Worm (Caenorhabditis elegans): ENCODE results near the gene Y73F8A.13.
"Not testable (repeated sequence)": the region's sequence is repeated elsewhere in the genome, so short reads cannot be mapped to it uniquely, and the experiment has no call there.

Y73F8A.13 gene

DNA sequence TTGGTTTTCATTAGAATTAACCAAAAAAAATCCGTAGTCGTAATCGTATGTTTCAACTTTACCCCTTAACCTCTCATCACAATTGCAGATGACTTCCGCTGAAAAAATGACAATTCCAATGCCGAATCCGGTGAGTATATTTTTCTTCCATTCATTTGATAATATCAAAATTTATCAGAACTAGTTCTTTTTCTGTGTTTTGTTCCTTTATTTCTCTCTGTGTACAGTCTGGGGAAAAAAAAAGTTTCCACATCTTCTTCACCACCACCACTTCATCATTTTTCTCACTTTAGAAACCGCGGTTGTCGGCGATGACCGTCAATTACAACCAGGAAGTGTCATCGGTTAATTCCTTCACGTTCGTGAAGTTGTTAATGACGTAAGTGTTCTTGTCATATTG, 9.9 kb upstream of the Y73F8A.13 start, which contains the start of gene best-21:
best-21 (plus strand) TSS at position 301 of the 400 bp plus-strand sequence.
- TF ChIP-seq pha-2 (tag; optimal IDR thresholded peaks at IDR 0.05), result no peak
- no peak for TF ChIP-seq hlh-13 (GFP tag; optimal IDR thresholded peaks at IDR 0.05)
- no peak for TF ChIP-seq ref-2 (tag; optimal IDR thresholded peaks at IDR 0.05)
- TF ChIP-seq ceh-18 (tag; optimal IDR thresholded peaks at IDR 0.05), result no peak
- TF ChIP-seq ceh-19 (GFP tag; optimal IDR thresholded peaks at IDR 0.05), result no peak
- TF ChIP-seq unc-55 (GFP tag; optimal IDR thresholded peaks at IDR 0.05), result no peak
- no peak for TF ChIP-seq K02D7.2 (tag; optimal IDR thresholded peaks at IDR 0.05)
- TF ChIP-seq pax-1 (tag; optimal IDR thresholded peaks at IDR 0.05), result no peak
- TF ChIP-seq hlh-30 (tag; optimal IDR thresholded peaks at IDR 0.05; ENCODE audit: insufficient read depth), result no peak
- no peak for TF ChIP-seq ceh-45 (GFP tag; IDR thresholded peaks at IDR 0.05)
- TF ChIP-seq madf-2 (tag; optimal IDR thresholded peaks at IDR 0.05), result no peak
- no peak for TF ChIP-seq sox-4 (tag; optimal IDR thresholded peaks at IDR 0.05)
- TF ChIP-seq hlh-8 (tag; optimal IDR thresholded peaks at IDR 0.05), result no peak

DNA sequence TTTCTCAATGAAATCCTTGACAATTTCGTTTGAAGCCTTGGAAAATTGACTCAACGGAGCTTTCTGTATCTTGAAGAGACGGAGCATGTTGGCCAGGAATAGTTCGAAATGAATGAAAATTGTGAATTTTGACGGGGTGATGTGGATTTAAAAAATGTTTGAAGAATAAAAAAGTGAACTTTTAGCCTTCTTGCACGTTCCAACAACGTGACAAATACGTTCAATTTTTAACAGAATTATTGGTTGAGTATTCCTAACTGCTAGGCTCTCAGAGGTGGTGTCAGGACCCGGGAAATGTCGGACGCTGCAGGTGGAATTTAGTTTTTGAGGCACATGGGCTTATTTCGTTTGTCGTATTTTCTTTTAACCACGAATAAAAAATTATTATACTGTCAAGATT, 457 bp upstream of the Y73F8A.13 start, which contains the start of gene Y73F8A.12:
Y73F8A.12 (minus strand) TSS at position 101 of the 400 bp plus-strand sequence.
- TF ChIP-seq K09A11.1 (tag; optimal IDR thresholded peaks at IDR 0.05; ENCODE audit: insufficient read depth); unc-3 (GFP tag; conservative IDR thresholded peaks at IDR 0.05); unc-3 (tag; optimal IDR thresholded peaks at IDR 0.05); ttx-3 (tag; optimal IDR thresholded peaks at IDR 0.05): not testable (repeated sequence)

DNA sequence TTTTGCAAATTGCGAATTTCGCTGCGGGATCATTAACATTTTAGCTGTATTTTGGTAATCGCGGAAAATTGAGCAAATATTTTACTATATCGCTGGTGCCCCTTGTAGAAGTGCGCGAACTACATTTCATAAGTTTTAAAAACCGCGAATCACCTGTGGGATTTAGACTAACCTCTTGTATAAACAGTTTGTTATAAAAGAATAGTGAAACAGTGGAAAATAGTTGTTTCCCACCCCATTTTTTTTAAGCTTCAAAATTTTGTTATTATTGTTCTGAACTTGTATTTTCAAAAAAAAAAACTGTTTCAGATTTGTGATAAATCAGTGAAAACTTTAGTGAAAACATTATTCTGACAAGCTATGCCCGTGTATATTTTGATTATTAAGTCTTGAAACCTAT, 3.5 kb downstream of the Y73F8A.13 start:
- TF ChIP-seq odd-2 (tag; optimal IDR thresholded peaks at IDR 0.05), result no peak
- TF ChIP-seq C08G9.2 (tag; optimal IDR thresholded peaks at IDR 0.05), result no peak
- no peak for TF ChIP-seq nfya-1 (tag; optimal IDR thresholded peaks at IDR 0.05)
- TF ChIP-seq syd-9 (tag; optimal IDR thresholded peaks at IDR 0.05), result no peak
- no peak for TF ChIP-seq unc-42 (tag; optimal IDR thresholded peaks at IDR 0.05)
- no peak for TF ChIP-seq fax-1 (tag; optimal IDR thresholded peaks at IDR 0.05)
- no peak for TF ChIP-seq eyg-1 (tag; optimal IDR thresholded peaks at IDR 0.05)
- no peak for TF ChIP-seq ama-1 (optimal IDR thresholded peaks at IDR 0.05)
- TF ChIP-seq dve-1 (tag; optimal IDR thresholded peaks at IDR 0.05), result no peak
- TF ChIP-seq hlh-15 (tag; optimal IDR thresholded peaks at IDR 0.05), result no peak
- TF ChIP-seq zip-5 (tag; optimal IDR thresholded peaks at IDR 0.05), result no peak
- TF ChIP-seq nhr-11 (tag; optimal IDR thresholded peaks at IDR 0.05), result no peak
- TF ChIP-seq unc-3 (GFP tag; conservative IDR thresholded peaks at IDR 0.05), result no peak
- TF ChIP-seq unc-3 (tag; optimal IDR thresholded peaks at IDR 0.05), result no peak
- TF ChIP-seq pros-1 (tag; optimal IDR thresholded peaks at IDR 0.05), result no peak
- TF ChIP-seq npax-4 (tag; optimal IDR thresholded peaks at IDR 0.05), result no peak
- no peak for TF ChIP-seq pha-4 (tag; optimal IDR thresholded peaks at IDR 0.05)
- TF ChIP-seq rnt-1 (tag; optimal IDR thresholded peaks at IDR 0.05), result no peak
- TF ChIP-seq C38D4.7 (GFP tag; optimal IDR thresholded peaks at IDR 0.05), result no peak
- TF ChIP-seq sox-4 (tag; optimal IDR thresholded peaks at IDR 0.05), result no peak
- no peak for TF ChIP-seq pha-2 (tag; optimal IDR thresholded peaks at IDR 0.05)

DNA sequence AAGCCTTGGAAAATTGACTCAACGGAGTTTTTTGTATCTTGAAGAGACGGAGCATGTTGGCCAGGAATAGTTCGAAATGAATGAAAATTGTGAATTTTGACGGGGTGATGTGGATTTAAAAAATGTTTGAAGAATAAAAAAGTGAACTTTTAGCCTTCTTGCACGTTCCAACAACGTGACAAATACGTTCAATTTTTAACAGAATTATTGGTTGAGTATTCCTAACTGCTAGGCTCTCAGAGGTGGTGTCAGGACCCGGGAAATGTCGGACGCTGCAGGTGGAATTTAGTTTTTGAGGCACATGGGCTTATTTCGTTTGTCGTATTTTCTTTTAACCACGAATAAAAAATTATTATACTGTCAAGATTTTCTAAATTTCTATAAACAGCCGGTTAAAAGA, 6.9 kb downstream of the Y73F8A.13 start, which contains the start of gene Y73F8A.14:
Y73F8A.14 (minus strand) TSS at position 101 of the 400 bp plus-strand sequence.
- not testable (repeated sequence) for TF ChIP-seq ceh-6 (GFP tag; optimal IDR thresholded peaks at IDR 0.05); elt-2 (tag; optimal IDR thresholded peaks at IDR 0.05); npax-4 (tag; optimal IDR thresholded peaks at IDR 0.05)

DNA sequence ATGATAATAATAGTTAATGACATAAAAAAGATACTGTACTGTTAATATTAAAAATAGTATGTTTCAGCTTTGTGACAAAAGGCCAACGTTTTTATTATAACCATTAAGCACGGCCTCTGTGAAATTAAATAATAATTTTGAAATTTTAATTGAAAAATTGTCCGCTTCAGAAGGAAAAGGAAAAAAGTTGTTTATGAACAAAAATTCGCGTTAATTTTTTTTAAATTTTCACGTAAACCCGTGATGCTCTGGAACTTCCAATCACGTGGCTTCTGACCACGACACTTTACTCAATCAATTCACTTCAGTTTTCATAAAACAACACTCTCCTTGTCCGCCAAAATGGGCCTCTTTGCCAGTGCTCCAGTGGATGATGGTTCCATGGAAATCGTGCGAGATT, 9.2 kb downstream of the Y73F8A.13 start, which contains the start of gene Y73F8A.15:
Y73F8A.15 (plus strand) TSS at position 301 of the 400 bp plus-strand sequence.
- TF ChIP-seq K02D7.2 (tag; optimal IDR thresholded peaks at IDR 0.05) (no peak), ceh-18 (tag; optimal IDR thresholded peaks at IDR 0.05) (no peak), fkh-10 (GFP tag; optimal IDR thresholded peaks at IDR 0.05) (no peak), che-1 (tag; optimal IDR thresholded peaks at IDR 0.05) (no peak), ceh-2 (tag; optimal IDR thresholded peaks at IDR 0.05) (no peak), F13H6.1 (tag; optimal IDR thresholded peaks at IDR 0.05) (no peak), pqm-1 (tag; optimal IDR thresholded peaks at IDR 0.05) (no peak), zip-5 (tag; optimal IDR thresholded peaks at IDR 0.05) (no peak), ttx-3 (tag; optimal IDR thresholded peaks at IDR 0.05) (no peak)
